Worm (Caenorhabditis elegans): ENCODE data around the gene adt-2.

- TF ChIP-seq skn-1 (tag; optimal IDR thresholded peaks at IDR 0.05): no peak
- no peak for TF ChIP-seq elt-1 (tag; optimal IDR thresholded peaks at IDR 0.05)
- TF ChIP-seq R02D3.7 (tag; optimal IDR thresholded peaks at IDR 0.05): no peak
- no peak for TF ChIP-seq ztf-4 (tag; optimal IDR thresholded peaks at IDR 0.05)
- no peak for TF ChIP-seq nfya-1 (tag; optimal IDR thresholded peaks at IDR 0.05; ENCODE audit: insufficient read depth)
- TF ChIP-seq unc-62 (GFP tag; optimal IDR thresholded peaks at IDR 0.05): no peak
- no peak for TF ChIP-seq unc-39 (tag; optimal IDR thresholded peaks at IDR 0.05)
- no peak for TF ChIP-seq daf-12 (tag; optimal IDR thresholded peaks at IDR 0.05)
- TF ChIP-seq fos-1 (tag; optimal IDR thresholded peaks at IDR 0.05): no peak
- TF ChIP-seq ZK546.5 (tag; optimal IDR thresholded peaks at IDR 0.05): no peak
Observed at ce11 chrX:7596029-7596428, 10.0 kb downstream of the adt-2 start.

Data from whole organism, L3 larva.